Worm (Caenorhabditis elegans): Measurements from ENCODE around the gene srg-30.
A peak's percentile ranks its signal among the peaks of the same experiment; 100 is the strongest.

Gene srg-30

DNA sequence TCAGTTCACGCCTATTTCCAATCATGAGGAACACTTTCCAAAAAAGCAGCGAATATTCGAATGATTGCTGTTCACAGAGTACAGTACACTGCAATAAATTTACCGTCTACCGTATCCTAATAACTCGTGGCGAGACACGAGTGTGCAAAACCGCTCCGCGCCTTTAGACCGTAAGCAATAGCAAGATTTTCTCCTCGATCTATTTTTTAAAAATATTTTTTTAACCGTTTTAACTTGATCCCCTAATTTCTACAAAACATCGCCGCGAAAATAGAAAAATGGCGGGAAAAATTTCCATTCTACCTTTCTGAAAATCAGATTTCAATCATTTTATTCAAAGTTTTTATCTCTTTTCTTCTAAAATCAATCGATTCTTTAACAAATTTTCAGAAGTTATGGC lies 15.4 kb downstream of the srg-30 start, which contains the start of gene era-1:
era-1 (plus strand) TSS at position 366 of the 400 bp plus-strand sequence.
- TF ChIP-seq zag-1 (tag; optimal IDR thresholded peaks at IDR 0.05), result no peak

DNA sequence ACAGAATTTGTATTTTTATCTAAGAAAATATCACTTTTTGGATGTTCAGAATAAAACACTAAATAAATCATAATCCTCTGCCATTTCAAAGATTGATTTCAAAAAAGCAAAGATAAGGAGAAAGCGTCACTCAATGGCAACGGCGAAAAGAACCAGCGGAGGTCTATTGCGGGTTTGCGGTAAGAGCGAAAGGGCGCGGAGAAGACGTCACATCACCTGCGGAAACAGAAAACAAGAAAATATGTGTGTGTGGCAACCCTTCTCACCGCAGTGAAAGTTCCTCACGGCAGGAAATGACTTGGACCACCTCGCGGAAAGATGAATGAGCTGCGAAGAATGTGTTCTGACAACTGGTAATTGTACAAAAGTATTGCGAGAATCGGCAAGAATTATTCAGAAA lies 18.3 kb downstream of the srg-30 start:
- TF ChIP-seq egl-5 (tag; optimal IDR thresholded peaks at IDR 0.05) (no peak), ceh-16 (tag; optimal IDR thresholded peaks at IDR 0.05) (no peak), nhr-25 (tag; optimal IDR thresholded peaks at IDR 0.05) (no peak), mdl-1 (tag; optimal IDR thresholded peaks at IDR 0.05) (no peak), lin-15B (tag; optimal IDR thresholded peaks at IDR 0.05) (no peak), nhr-28 (tag; optimal IDR thresholded peaks at IDR 0.05) (no peak), fkh-10 (GFP tag; optimal IDR thresholded peaks at IDR 0.05) (no peak), elt-3 (tag; optimal IDR thresholded peaks at IDR 0.05) (no peak)

- TF ChIP-seq nhr-43 (tag; optimal IDR thresholded peaks at IDR 0.05; ENCODE audit: poor library complexity, severe bottlenecking), result peak; percentile 31
- TF ChIP-seq mdl-1 (tag; optimal IDR thresholded peaks at IDR 0.05), result no peak
- peak; percentile 1 for TF ChIP-seq nhr-25 (tag; optimal IDR thresholded peaks at IDR 0.05)
- no peak for TF ChIP-seq mml-1 (tag; optimal IDR thresholded peaks at IDR 0.05)
Measured at ce11 chrV:6699021-6699420, 19.1 kb downstream of the srg-30 start.

ce11 chrV:6697552-6697951 lies 20.6 kb downstream of the srg-30 start, which contains the start of gene W02F12.2:
W02F12.2 (minus strand) TSS chrV:6697652.
- no peak for TF ChIP-seq nhr-28 (tag; optimal IDR thresholded peaks at IDR 0.05)
- no peak for TF ChIP-seq ceh-82 (tag; optimal IDR thresholded peaks at IDR 0.05)

ce11 chrV:6694668-6695067 lies 23.5 kb downstream of the srg-30 start, which contains the start of gene W02F12.8:
W02F12.8 (minus strand) TSS chrV:6694768.
- TF ChIP-seq tbx-2 (tag; optimal IDR thresholded peaks at IDR 0.05) (no peak), eor-1 (tag; optimal IDR thresholded peaks at IDR 0.05) (no peak), nhr-12 (tag; optimal IDR thresholded peaks at IDR 0.05) (no peak)

- TF ChIP-seq lin-15B (tag; optimal IDR thresholded peaks at IDR 0.05) (no peak), ama-1 (optimal IDR thresholded peaks at IDR 0.05) (peak; percentile 8), elt-2 (tag; optimal IDR thresholded peaks at IDR 0.05) (peak; percentile 53), nhr-76 (tag; optimal IDR thresholded peaks at IDR 0.05) (no peak), sea-2 (GFP tag; optimal IDR thresholded peaks at IDR 0.05) (no peak), pha-4 (tag; optimal IDR thresholded peaks at IDR 0.05) (peak; percentile 37), aly-2 (tag; optimal IDR thresholded peaks at IDR 0.05) (no peak), nhr-11 (tag; optimal IDR thresholded peaks at IDR 0.05) (no peak), pqm-1 (tag; optimal IDR thresholded peaks at IDR 0.05) (peak; percentile 84)
Measured at ce11 chrV:6691813-6692351, 26.2 kb downstream of the srg-30 start, which contains the start of gene mtl-1. mtl-1 (minus strand) TSS chrV:6691863.

ce11 chrV:6690075-6690474 lies 28.1 kb downstream of the srg-30 start:
- TF ChIP-seq mml-1 (tag; optimal IDR thresholded peaks at IDR 0.05) (no peak), nhr-25 (tag; optimal IDR thresholded peaks at IDR 0.05) (peak; percentile 62)

ce11 chrV:6688392-6688791 lies 29.7 kb downstream of the srg-30 start, which contains the start of gene K11G9.5:
K11G9.5 (minus strand) TSS chrV:6688492.
- TF ChIP-seq jun-1 (tag; optimal IDR thresholded peaks at IDR 0.05) (no peak), unc-62 (GFP tag; optimal IDR thresholded peaks at IDR 0.05) (no peak), mml-1 (tag; optimal IDR thresholded peaks at IDR 0.05) (no peak), fkh-2 (tag; optimal IDR thresholded peaks at IDR 0.05) (no peak), ceh-82 (tag; optimal IDR thresholded peaks at IDR 0.05) (no peak), eor-1 (tag; optimal IDR thresholded peaks at IDR 0.05) (no peak), ZK546.5 (tag; optimal IDR thresholded peaks at IDR 0.05) (no peak), nhr-28 (tag; optimal IDR thresholded peaks at IDR 0.05) (no peak), nfya-1 (tag; optimal IDR thresholded peaks at IDR 0.05; ENCODE audit: insufficient read depth) (no peak), ceh-9 (tag; optimal IDR thresholded peaks at IDR 0.05) (no peak), fkh-10 (GFP tag; optimal IDR thresholded peaks at IDR 0.05) (no peak), ceh-28 (tag; optimal IDR thresholded peaks at IDR 0.05) (no peak), elt-1 (tag; optimal IDR thresholded peaks at IDR 0.05) (no peak), snpc-4 (tag; optimal IDR thresholded peaks at IDR 0.05) (no peak)

Data from whole organism, L3 larva.